Worm (Caenorhabditis elegans) whole organism, L4 larva: ENCODE measurements around the gene ucr-2.2.

ENCODE experiments used
- F10B5.3 ChIP-seq: sonication (generic microtip); optimal IDR thresholded peaks from 2 replicates; lab custom pipeline; 2016; ENCODE audit warnings: mild to moderate bottlenecking, missing genetic modification characterization, missing compliant biosample characterization
- F26F4.8 ChIP-seq: fragments of 200-800 bp; sonication (Bioruptor generic); conservative IDR thresholded peaks from 2 replicates; pipeline ENCODE4 v1.3.6; 2022; ENCODE audit warnings: missing genetic modification characterization, missing compliant biosample characterization
- T26A8.4 ChIP-seq: fragments of 200-800 bp; sonication (Bioruptor generic); IDR thresholded peaks from 2 replicates; pipeline ENCODE4 v1.3.6; 2022; ENCODE audit warnings: missing genetic modification characterization, missing compliant biosample characterization
- Y48G9A.11 ChIP-seq: fragments of 200-800 bp; sonication (Bioruptor generic); IDR thresholded peaks from 2 replicates; pipeline ENCODE4 v1.3.6; 2022; ENCODE audit warnings: missing genetic modification reagents, missing genetic modification characterization, missing compliant biosample characterization
- ZK546.5 ChIP-seq, 2 experiments: sonication (generic microtip); optimal IDR thresholded peaks; 2 replicates each; lab custom pipeline; 2017; ENCODE audit warnings: missing biosample characterization in 2 of 2, missing genetic modification characterization in 2 of 2
- aha-1 ChIP-seq: fragments of 150-350 bp; peaks from one replicate; lab custom pipeline; 2014; ENCODE audit warnings: missing biosample characterization, missing genetic modification characterization
- ceh-32 ChIP-seq: sonication (generic microtip); optimal IDR thresholded peaks from 2 replicates; lab custom pipeline; 2016; ENCODE audit warnings: mild to moderate bottlenecking, missing genetic modification characterization, missing compliant biosample characterization; ENCODE audit not compliant: poor library complexity
- ces-1 ChIP-seq: fragments of 150-350 bp; sonication (generic microtip); optimal IDR thresholded peaks from 4 replicates; lab custom pipeline; 2014; ENCODE audit warnings: missing biosample characterization, missing genetic modification reagents, missing genetic modification characterization
- ctbp-1 ChIP-seq: fragments of 200-800 bp; sonication (Bioruptor generic); IDR thresholded peaks from 2 replicates; pipeline ENCODE4 v1.3.6; 2022; ENCODE audit warnings: missing genetic modification reagents, missing genetic modification characterization, missing compliant biosample characterization
- daf-12 ChIP-seq: fragments of 150-350 bp; optimal IDR thresholded peaks from 2 replicates; lab custom pipeline; 2014; ENCODE audit warnings: missing biosample characterization, missing genetic modification reagents, missing genetic modification characterization
- egl-43 ChIP-seq: fragments of 200-800 bp; sonication (Bioruptor generic); IDR thresholded peaks from 2 replicates; pipeline ENCODE4 v1.3.6; 2022; ENCODE audit warnings: missing genetic modification reagents, missing genetic modification characterization, missing compliant biosample characterization
- fkh-10 ChIP-seq: fragments of 150-350 bp; optimal IDR thresholded peaks from 2 replicates; lab custom pipeline; 2014; ENCODE audit warnings: missing biosample characterization, missing genetic modification reagents, missing genetic modification characterization
- fos-1 ChIP-seq: fragments of 150-350 bp; optimal IDR thresholded peaks from 2 replicates; lab custom pipeline; 2014; ENCODE audit warnings: missing biosample characterization, missing genetic modification characterization
- hlh-30 ChIP-seq: sonication (generic microtip); optimal IDR thresholded peaks from 2 replicates; lab custom pipeline; 2017; ENCODE audit warnings: antibody characterized with exemption, mild to moderate bottlenecking, missing genetic modification characterization, missing compliant biosample characterization; ENCODE audit not compliant: insufficient read depth
- hmg-1.1 ChIP-seq: fragments of 200-800 bp; sonication (Bioruptor generic); IDR thresholded peaks from 2 replicates; pipeline ENCODE4 v1.3.6; 2022; ENCODE audit warnings: missing genetic modification reagents, missing genetic modification characterization, missing compliant biosample characterization
- lin-13 ChIP-seq: fragments of 150-350 bp; optimal IDR thresholded peaks from 2 replicates; lab custom pipeline; 2014; ENCODE audit warnings: missing biosample characterization, missing genetic modification reagents, missing genetic modification characterization
- lin-38 ChIP-seq: fragments of 200-800 bp; sonication (Bioruptor generic); IDR thresholded peaks from 2 replicates; pipeline ENCODE4 v1.3.6; 2022; ENCODE audit warnings: missing genetic modification reagents, missing genetic modification characterization, missing compliant biosample characterization
- lsy-2 ChIP-seq, 2 experiments: fragments of 150-350 bp in 1 of 2; sonication (generic microtip) in 1 of 2; optimal IDR thresholded peaks; 2 replicates each; lab custom pipeline; 2014 to 2017; ENCODE audit warnings: missing biosample characterization in 2 of 2, missing genetic modification characterization in 2 of 2
- mdl-1 ChIP-seq, 2 experiments: fragments of 150-350 bp in 1 of 2; sonication (generic microtip) in 1 of 2; optimal IDR thresholded peaks; 2 replicates each; lab custom pipeline; 2014 to 2017; ENCODE audit warnings: missing biosample characterization in 2 of 2, missing genetic modification characterization in 2 of 2
- mdt-29 ChIP-seq: fragments of 200-800 bp; sonication (Bioruptor generic); IDR thresholded peaks from 2 replicates; pipeline ENCODE4 v1.3.6; 2022; ENCODE audit warnings: missing genetic modification reagents, missing genetic modification characterization, missing compliant biosample characterization
- mep-1 ChIP-seq: fragments of 150-350 bp; sonication (generic microtip); optimal IDR thresholded peaks from 3 replicates; lab custom pipeline; 2014; ENCODE audit warnings: missing biosample characterization, missing genetic modification characterization
- mxl-2 ChIP-seq: fragments of 200-800 bp; sonication (Bioruptor generic); conservative IDR thresholded peaks from 2 replicates; pipeline ENCODE4 v1.3.6; 2022; ENCODE audit warnings: missing genetic modification reagents, missing genetic modification characterization, missing compliant biosample characterization
- nhr-10 ChIP-seq: fragments of 150-350 bp; optimal IDR thresholded peaks from 2 replicates; lab custom pipeline; 2014; ENCODE audit warnings: missing biosample characterization, missing genetic modification characterization
- nhr-42 ChIP-seq: fragments of 200-800 bp; sonication (Bioruptor generic); IDR thresholded peaks from 2 replicates; pipeline ENCODE4 v1.3.6; 2022; ENCODE audit warnings: missing genetic modification characterization, missing compliant biosample characterization
- nhr-6 ChIP-seq: fragments of 150-350 bp; optimal IDR thresholded peaks from 2 replicates; lab custom pipeline; 2014; ENCODE audit warnings: missing biosample characterization, missing genetic modification characterization
- nhr-77 ChIP-seq: fragments of 150-350 bp; optimal IDR thresholded peaks from 2 replicates; lab custom pipeline; 2014; ENCODE audit warnings: missing biosample characterization, missing genetic modification characterization
- pqm-1 ChIP-seq: sonication (generic microtip); optimal IDR thresholded peaks from 2 replicates; lab custom pipeline; 2017; ENCODE audit warnings: missing biosample characterization, missing genetic modification characterization
- saeg-2 ChIP-seq: fragments of 200-800 bp; sonication (Bioruptor generic); IDR thresholded peaks from 2 replicates; pipeline ENCODE4 v1.3.6; 2022; ENCODE audit warnings: missing genetic modification reagents, missing genetic modification characterization, missing compliant biosample characterization
- set-16 ChIP-seq: fragments of 200-800 bp; sonication (Bioruptor generic); IDR thresholded peaks from 2 replicates; pipeline ENCODE4 v1.3.6; 2022; ENCODE audit warnings: missing genetic modification reagents, missing genetic modification characterization, missing compliant biosample characterization
- snpc-4 ChIP-seq: fragments of 150-350 bp; optimal IDR thresholded peaks from 2 replicates; lab custom pipeline; 2014; ENCODE audit warnings: missing biosample characterization, missing genetic modification characterization
- spr-1 ChIP-seq: sonication (generic microtip); optimal IDR thresholded peaks from 2 replicates; lab custom pipeline; 2016; ENCODE audit warnings: mild to moderate bottlenecking, missing genetic modification characterization, missing compliant biosample characterization
- spr-3 ChIP-seq: fragments of 200-800 bp; sonication (Bioruptor generic); optimal IDR thresholded peaks from 2 replicates; lab custom pipeline; 2018; ENCODE audit warnings: mild to moderate bottlenecking, missing genetic modification characterization, missing compliant biosample characterization
- zfp-2 ChIP-seq: sonication (generic microtip); optimal IDR thresholded peaks from 2 replicates; lab custom pipeline; 2016; ENCODE audit warnings: mild to moderate bottlenecking, missing genetic modification characterization, missing compliant biosample characterization
- zip-2 ChIP-seq: fragments of 150-350 bp; optimal IDR thresholded peaks from 2 replicates; lab custom pipeline; 2014; ENCODE audit warnings: missing biosample characterization, missing genetic modification characterization

Gene ucr-2.2

ce11 chrX:15173303-15173904 is at the start of gene ucr-2.2 (continued):
- peak; percentile 68 for TF ChIP-seq zip-2 (tag; lab: Kevin White, UChicago)
- TF ChIP-seq nhr-6 (tag; lab: Kevin White, UChicago): peak; percentile 88
- peak; percentile 72 for TF ChIP-seq spr-1 (tag; lab: Kevin White, UChicago)
- TF ChIP-seq fkh-10 (GFP tag; lab: Kevin White, UChicago): peak; percentile 35
- peak; percentile 68 for TF ChIP-seq hlh-30
- peak; percentile 28; the same call in 1 of the 2 replicates for TF ChIP-seq saeg-2 (GFP tag; lab: Robert Waterston, UW)
- TF ChIP-seq nhr-10 (tag; lab: Kevin White, UChicago): no peak
- peak; percentile 61 for TF ChIP-seq lin-13 (GFP tag; lab: Kevin White, UChicago)
- peak in 1 of 2 experiments; percentile 41 for TF ChIP-seq mdl-1 (tag; optimal IDR thresholded peaks at IDR 0.05; lab: Kevin White, UChicago)
- no peak for TF ChIP-seq Y48G9A.11 (GFP tag; lab: Robert Waterston, UW)
- TF ChIP-seq mdt-29: no peak
- peak; percentile 12 for TF ChIP-seq zfp-2 (tag; lab: Kevin White, UChicago)
- no peak for TF ChIP-seq fos-1 (tag; lab: Kevin White, UChicago)
- TF ChIP-seq egl-43 (GFP tag; lab: Robert Waterston, UW): 0 out of 2 replicates have a peak, but pooled peaks have one; percentile 39
- TF ChIP-seq ZK546.5 (tag; optimal IDR thresholded peaks at IDR 0.05; lab: Kevin White, UChicago): no peak
- TF ChIP-seq hmg-1.1: peak; percentile 91
- peak; percentile 95 for TF ChIP-seq mep-1 (tag; lab: Kevin White, UChicago)
- TF ChIP-seq lsy-2 (tag; optimal IDR thresholded peaks at IDR 0.05; lab: Kevin White, UChicago): peak in 1 of 2 experiments; percentile 88
- no peak for TF ChIP-seq ceh-32 (tag; lab: Kevin White, UChicago)
- TF ChIP-seq F26F4.8 (GFP tag; lab: Robert Waterston, UW): no peak
- peak; percentile 45 for TF ChIP-seq pqm-1 (tag; lab: Kevin White, UChicago)
- TF ChIP-seq nhr-42: peak; percentile 91
- TF ChIP-seq spr-3: peak; percentile 2
- TF ChIP-seq snpc-4: peak; percentile 54
- peak; percentile 49 for TF ChIP-seq F10B5.3

- TF ChIP-seq ces-1 (GFP tag; lab: Kevin White, UChicago): peak; percentile 30
- TF ChIP-seq mxl-2 (GFP tag; lab: Robert Waterston, UW): no peak
Observed at ce11 chrX:15125138-15125537, 48.6 kb upstream of the ucr-2.2 start.

- no peak for TF ChIP-seq spr-1 (tag; lab: Kevin White, UChicago)
- no peak for TF ChIP-seq snpc-4
- no peak for TF ChIP-seq T26A8.4 (GFP tag; lab: Robert Waterston, UW)
- TF ChIP-seq daf-12 (tag; lab: Kevin White, UChicago): no peak
Observed at ce11 chrX:15126736-15127135, 47.0 kb upstream of the ucr-2.2 start.

- 0 out of 2 replicates have a peak, but pooled peaks have one; percentile 43 for TF ChIP-seq egl-43 (GFP tag; lab: Robert Waterston, UW)
- TF ChIP-seq F26F4.8 (GFP tag; lab: Robert Waterston, UW): no peak
- TF ChIP-seq aha-1 (tag; lab: Kevin White, UChicago): peak; percentile 80
- peak; percentile 86 for TF ChIP-seq set-16
- TF ChIP-seq, all 104 proteins: peak for 3
Observed at ce11 chrX:15127338-15127737, 46.4 kb upstream of the ucr-2.2 start.

- peak; percentile 46; the same call in 1 of the 2 replicates for TF ChIP-seq ctbp-1 (GFP tag; lab: Robert Waterston, UW)
- peak; percentile 45 for TF ChIP-seq fkh-10 (GFP tag; lab: Kevin White, UChicago)
- TF ChIP-seq spr-1 (tag; lab: Kevin White, UChicago): no peak
- no peak for TF ChIP-seq lin-38
- TF ChIP-seq ZK546.5 (tag; optimal IDR thresholded peaks at IDR 0.05; lab: Kevin White, UChicago): no peak
- TF ChIP-seq nhr-77: no peak
Observed at ce11 chrX:15128184-15128583, 45.5 kb upstream of the ucr-2.2 start.
